Worm (Caenorhabditis elegans): Measurements from ENCODE around the gene lgc-8.

lgc-8 gene

ce11 chrIV:14767693-14768251 lies 52.2 kb downstream of the lgc-8 start, which contains the start of the genes mrps-7 and Y57G11C.3 (continued):
- TF ChIP-seq nhr-20 (tag; optimal IDR thresholded peaks at IDR 0.05) (peak; percentile 96), egl-27 (tag; optimal IDR thresholded peaks at IDR 0.05) (peak; percentile 48 to 67), ceh-82 (tag; optimal IDR thresholded peaks at IDR 0.05) (peak; percentile 95 to 98 (median 98)), grh-1 (GFP tag; IDR thresholded peaks at IDR 0.05) (peak; percentile 88), lir-3 (tag; optimal IDR thresholded peaks at IDR 0.05; ENCODE audit: poor library complexity) (peak; percentile 71), nhr-77 (tag; optimal IDR thresholded peaks at IDR 0.05) (peak; percentile 93), snu-23 (GFP tag; optimal IDR thresholded peaks at IDR 0.05) (peak; percentile 97), ets-5 (GFP tag; IDR thresholded peaks at IDR 0.05) (no peak), hpl-2 (GFP tag; optimal IDR thresholded peaks at IDR 0.05) (peak; percentile 94), tbx-2 (tag; optimal IDR thresholded peaks at IDR 0.05) (peak; percentile 95), isw-1 (GFP tag; IDR thresholded peaks at IDR 0.05) (peak; percentile 96), tlp-1 (tag; optimal IDR thresholded peaks at IDR 0.05) (no peak), efl-3 (GFP tag; optimal IDR thresholded peaks at IDR 0.05) (no peak), lin-15B (tag; optimal IDR thresholded peaks at IDR 0.05) (peak; percentile 97)

- TF ChIP-seq lin-15B (tag; optimal IDR thresholded peaks at IDR 0.05) (no peak), C16A3.4 (tag; optimal IDR thresholded peaks at IDR 0.05) (no peak), nhr-28 (tag; optimal IDR thresholded peaks at IDR 0.05) (no peak), lin-13 (GFP tag; optimal IDR thresholded peaks at IDR 0.05) (no peak), pax-3 (tag; optimal IDR thresholded peaks at IDR 0.05) (no peak), unc-62 (GFP tag; optimal IDR thresholded peaks at IDR 0.05) (no peak), nhr-85 (tag) (no peak), zip-4 (GFP tag; optimal IDR thresholded peaks at IDR 0.05) (no peak), ceh-82 (tag; optimal IDR thresholded peaks at IDR 0.05) (no peak), fkh-4 (tag; optimal IDR thresholded peaks at IDR 0.05; ENCODE audit: borderline replicate concordance) (no peak), snu-23 (GFP tag; optimal IDR thresholded peaks at IDR 0.05) (no peak), irx-1 (tag; optimal IDR thresholded peaks at IDR 0.05) (no peak)
Observed at ce11 chrIV:14769218-14769835, 53.7 kb downstream of the lgc-8 start, which contains the start of gene Y57G11C.43. Gene Y57G11C.43, plus strand, starts transcription at chrIV:14769441.

Measured in whole organism, L1 larva.